Worm (Caenorhabditis elegans): Measurements from ENCODE around the gene rol-3.

- TF ChIP-seq alr-1 (tag; optimal IDR thresholded peaks at IDR 0.05) (no peak), aly-2 (tag; optimal IDR thresholded peaks at IDR 0.05) (no peak), nhr-77 (tag; optimal IDR thresholded peaks at IDR 0.05) (no peak), nhr-23 (tag; optimal IDR thresholded peaks at IDR 0.05) (no peak), F13H6.1 (tag; optimal IDR thresholded peaks at IDR 0.05) (no peak)
These were observed 44.7 kb upstream of the rol-3 start for ce11 chrV:8282933-8283332.

All from whole organism, L2 larva.